Worm (Caenorhabditis elegans) whole organism, L3 larva: ENCODE data around the gene F53F4.18.

Experiments used
- R02D3.7 ChIP-seq: fragments of 150-350 bp; optimal IDR thresholded peaks from 2 replicates; lab custom pipeline; 2014; ENCODE audit warnings: missing biosample characterization, missing genetic modification characterization
- ZK546.5 ChIP-seq: sonication (generic microtip); optimal IDR thresholded peaks from 2 replicates; lab custom pipeline; 2017; ENCODE audit warnings: missing biosample characterization, missing genetic modification characterization
- aly-2 ChIP-seq: fragments of 150-350 bp; optimal IDR thresholded peaks from 2 replicates; lab custom pipeline; 2014; ENCODE audit warnings: missing biosample characterization, missing genetic modification characterization
- ama-1 ChIP-seq: fragments of 150-350 bp; optimal IDR thresholded peaks from 2 replicates; lab custom pipeline; 2018
- ceh-16 ChIP-seq: sonication (generic microtip); optimal IDR thresholded peaks from 2 replicates; lab custom pipeline; 2017; ENCODE audit warnings: missing biosample characterization, missing genetic modification characterization
- ceh-28 ChIP-seq: fragments of 150-350 bp; optimal IDR thresholded peaks from 2 replicates; lab custom pipeline; 2014; ENCODE audit warnings: missing biosample characterization, missing genetic modification reagents, missing genetic modification characterization
- ceh-82 ChIP-seq: fragments of 150-350 bp; optimal IDR thresholded peaks from 2 replicates; lab custom pipeline; 2014; ENCODE audit warnings: missing biosample characterization, missing genetic modification characterization
- ceh-9 ChIP-seq: sonication (generic microtip); optimal IDR thresholded peaks from 2 replicates; lab custom pipeline; 2018; ENCODE audit warnings: missing biosample characterization, missing genetic modification characterization
- daf-12 ChIP-seq: fragments of 150-350 bp; optimal IDR thresholded peaks from 2 replicates; lab custom pipeline; 2014; ENCODE audit warnings: missing biosample characterization, missing genetic modification reagents, missing genetic modification characterization
- egl-27 ChIP-seq: sonication (generic microtip); optimal IDR thresholded peaks from 4 replicates; lab custom pipeline; 2017; ENCODE audit warnings: missing biosample characterization, missing genetic modification reagents, missing genetic modification characterization
- egl-5 ChIP-seq: fragments of 150-350 bp; optimal IDR thresholded peaks from 2 replicates; lab custom pipeline; 2017; ENCODE audit warnings: missing biosample characterization, missing genetic modification reagents, missing genetic modification characterization, inconsistent platforms
- elt-1 ChIP-seq: fragments of 150-350 bp; optimal IDR thresholded peaks from 2 replicates; lab custom pipeline; 2014; ENCODE audit warnings: missing biosample characterization, missing genetic modification characterization
- elt-2 ChIP-seq: sonication (generic microtip); optimal IDR thresholded peaks from 2 replicates; lab custom pipeline; 2016; ENCODE audit warnings: missing genetic modification reagents, mild to moderate bottlenecking, missing genetic modification characterization, missing compliant biosample characterization
- fkh-10 ChIP-seq: sonication (generic microtip); optimal IDR thresholded peaks from 2 replicates; lab custom pipeline; 2017; ENCODE audit warnings: missing biosample characterization, missing genetic modification reagents, missing genetic modification characterization
- fkh-2 ChIP-seq: fragments of 150-350 bp; optimal IDR thresholded peaks from 2 replicates; lab custom pipeline; 2014; ENCODE audit warnings: missing biosample characterization, missing genetic modification reagents, missing genetic modification characterization
- hmg-11 ChIP-seq: sonication (generic microtip); optimal IDR thresholded peaks from 2 replicates; lab custom pipeline; 2016; ENCODE audit warnings: missing genetic modification characterization, missing compliant biosample characterization
- jun-1 ChIP-seq: fragments of 150-350 bp; optimal IDR thresholded peaks from 2 replicates; lab custom pipeline; 2014; ENCODE audit warnings: missing biosample characterization, missing genetic modification reagents, missing genetic modification characterization
- lin-15B ChIP-seq: fragments of 150-350 bp; optimal IDR thresholded peaks from 2 replicates; lab custom pipeline; 2014; ENCODE audit warnings: missing biosample characterization, missing genetic modification characterization
- lsy-12 ChIP-seq: sonication (generic microtip); optimal IDR thresholded peaks from 2 replicates; lab custom pipeline; 2016; ENCODE audit warnings: mild to moderate bottlenecking, missing genetic modification characterization, missing compliant biosample characterization
- mdl-1 ChIP-seq: fragments of 150-350 bp; optimal IDR thresholded peaks from 2 replicates; lab custom pipeline; 2014; ENCODE audit warnings: missing biosample characterization, missing genetic modification characterization
- nfya-1 ChIP-seq: sonication (generic microtip); optimal IDR thresholded peaks from 2 replicates; lab custom pipeline; 2017; ENCODE audit warnings: missing genetic modification characterization, mild to moderate bottlenecking, missing compliant biosample characterization, antibody characterized with exemption, moderate library complexity; ENCODE audit not compliant: insufficient read depth
- nhr-12 ChIP-seq: fragments of 150-350 bp; optimal IDR thresholded peaks from 2 replicates; lab custom pipeline; 2014; ENCODE audit warnings: missing biosample characterization, missing genetic modification characterization
- nhr-23 ChIP-seq: fragments of 150-350 bp; optimal IDR thresholded peaks from 2 replicates; lab custom pipeline; 2014; ENCODE audit warnings: missing biosample characterization, missing genetic modification reagents, missing genetic modification characterization
- nhr-237 ChIP-seq: fragments of 150-350 bp; optimal IDR thresholded peaks from 2 replicates; lab custom pipeline; 2014; ENCODE audit warnings: missing biosample characterization, missing genetic modification characterization
- nhr-25 ChIP-seq: sonication (generic microtip); optimal IDR thresholded peaks from 2 replicates; lab custom pipeline; 2017; ENCODE audit warnings: missing biosample characterization, missing genetic modification characterization
- nhr-28 ChIP-seq: fragments of 150-350 bp; optimal IDR thresholded peaks from 2 replicates; lab custom pipeline; 2014; ENCODE audit warnings: missing biosample characterization, missing genetic modification characterization
- nhr-67 ChIP-seq: fragments of 150-350 bp; optimal IDR thresholded peaks from 2 replicates; lab custom pipeline; 2014; ENCODE audit warnings: missing biosample characterization, missing genetic modification characterization
- nhr-76 ChIP-seq: fragments of 150-350 bp; sonication (generic microtip); optimal IDR thresholded peaks from 5 replicates; lab custom pipeline; 2014; ENCODE audit warnings: missing biosample characterization, missing genetic modification characterization
- nhr-77 ChIP-seq: fragments of 150-350 bp; optimal IDR thresholded peaks from 2 replicates; lab custom pipeline; 2014; ENCODE audit warnings: missing biosample characterization, missing genetic modification characterization
- pha-4 ChIP-seq: fragments of 150-350 bp; optimal IDR thresholded peaks from 2 replicates; lab custom pipeline; 2014; ENCODE audit warnings: missing biosample characterization, missing genetic modification reagents, missing genetic modification characterization
- pqm-1 ChIP-seq: fragments of 150-350 bp; optimal IDR thresholded peaks from 2 replicates; lab custom pipeline; 2017; ENCODE audit warnings: missing biosample characterization, missing genetic modification characterization, inconsistent platforms
- skn-1 ChIP-seq: fragments of 150-350 bp; optimal IDR thresholded peaks from 2 replicates; lab custom pipeline; 2014; ENCODE audit warnings: missing biosample characterization, missing genetic modification characterization
- snpc-4 ChIP-seq: fragments of 150-350 bp; optimal IDR thresholded peaks from 2 replicates; lab custom pipeline; 2014; ENCODE audit warnings: missing biosample characterization, missing genetic modification characterization
- unc-62 ChIP-seq: fragments of 150-350 bp; sonication (generic microtip); optimal IDR thresholded peaks from 4 replicates; lab custom pipeline; 2014; ENCODE audit warnings: missing biosample characterization, missing genetic modification reagents, missing genetic modification characterization
- zag-1 ChIP-seq: fragments of 150-350 bp; optimal IDR thresholded peaks from 2 replicates; lab custom pipeline; 2014; ENCODE audit warnings: missing biosample characterization, missing genetic modification characterization
- ztf-4 ChIP-seq: fragments of 150-350 bp; optimal IDR thresholded peaks from 2 replicates; lab custom pipeline; 2014; ENCODE audit warnings: missing biosample characterization, missing genetic modification characterization

Gene F53F4.18

DNA sequence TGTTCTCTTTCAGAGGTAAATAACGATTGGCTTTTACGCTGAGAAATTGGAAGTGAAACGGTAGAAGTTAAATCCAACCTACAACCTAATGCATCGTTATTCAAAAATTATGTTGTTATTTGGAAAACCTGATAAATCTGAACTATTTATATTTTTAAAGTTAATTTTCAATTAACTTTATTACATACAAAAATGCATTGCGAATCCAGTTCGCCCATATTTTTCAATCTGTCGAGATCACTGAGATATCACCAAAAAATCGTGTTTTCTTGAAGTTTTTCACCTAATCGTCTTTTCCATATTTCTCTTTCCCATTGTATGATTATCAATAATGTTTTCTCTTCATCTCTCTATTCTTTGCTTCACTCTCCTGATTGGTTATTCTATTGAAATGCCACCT lies 30.8 kb downstream of the F53F4.18 start, which contains the start of gene F53F4.15:
Gene F53F4.15 (plus strand): TSS at position 301 of the 400 bp plus-strand sequence.
- no peak for TF ChIP-seq nhr-28
- no peak for TF ChIP-seq nhr-77 (tag; lab: Kevin White, UChicago)
- TF ChIP-seq elt-2: no peak
- no peak for TF ChIP-seq pqm-1 (tag; lab: Kevin White, UChicago)
- no peak for TF ChIP-seq fkh-10
- TF ChIP-seq nhr-237 (tag; lab: Kevin White, UChicago): no peak
- no peak for TF ChIP-seq egl-5 (tag; lab: Kevin White, UChicago)
- TF ChIP-seq fkh-2 (tag; lab: Kevin White, UChicago): no peak
- TF ChIP-seq aly-2: no peak
- TF ChIP-seq ceh-9 (tag; lab: Kevin White, UChicago): no peak
- no peak for TF ChIP-seq lsy-12 (tag; lab: Kevin White, UChicago)
- no peak for TF ChIP-seq pha-4
- no peak for TF ChIP-seq ama-1 (lab: Kevin White, UChicago)
- TF ChIP-seq skn-1 (tag; lab: Kevin White, UChicago): no peak
- no peak for TF ChIP-seq daf-12

DNA sequence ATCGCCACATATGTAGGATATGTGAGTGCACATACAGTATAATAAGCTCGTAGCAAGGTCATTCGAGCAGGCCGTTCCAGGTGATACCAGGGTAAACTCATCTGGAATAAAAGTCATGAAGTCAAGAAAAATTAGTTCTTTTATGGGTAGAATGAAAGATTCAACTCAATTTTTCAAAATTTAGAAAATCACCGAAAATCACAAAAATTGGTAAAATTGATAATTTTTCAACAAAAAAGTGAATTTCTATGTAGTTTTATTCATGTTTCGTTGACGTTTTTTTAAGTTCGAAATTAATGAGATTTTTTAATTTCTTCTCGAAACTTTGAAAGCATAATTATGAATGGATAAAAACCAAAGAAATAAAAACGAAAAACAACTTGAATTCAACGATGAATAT lies 31.8 kb downstream of the F53F4.18 start, which contains the start of gene F53F4.16:
Gene F53F4.16 (minus strand): TSS at position 101 of the 400 bp plus-strand sequence.
- TF ChIP-seq egl-27 (tag; lab: Kevin White, UChicago) (no peak), ztf-4 (tag; lab: Kevin White, UChicago) (no peak), fkh-10 (no peak), skn-1 (tag; lab: Kevin White, UChicago) (no peak), nhr-23 (no peak), ceh-16 (tag; lab: Kevin White, UChicago) (no peak), elt-1 (tag; lab: Kevin White, UChicago) (no peak), nhr-28 (no peak), nfya-1 (tag; lab: Kevin White, UChicago) (no peak), zag-1 (tag; lab: Kevin White, UChicago) (no peak), unc-62 (no peak), aly-2 (no peak), nhr-77 (tag; lab: Kevin White, UChicago) (no peak), ceh-28 (tag; lab: Kevin White, UChicago) (no peak), mdl-1 (tag; lab: Kevin White, UChicago) (no peak), elt-2 (no peak), nhr-67 (tag; lab: Kevin White, UChicago) (no peak)
- TF ChIP-seq, all 47 proteins: peak for 0

DNA sequence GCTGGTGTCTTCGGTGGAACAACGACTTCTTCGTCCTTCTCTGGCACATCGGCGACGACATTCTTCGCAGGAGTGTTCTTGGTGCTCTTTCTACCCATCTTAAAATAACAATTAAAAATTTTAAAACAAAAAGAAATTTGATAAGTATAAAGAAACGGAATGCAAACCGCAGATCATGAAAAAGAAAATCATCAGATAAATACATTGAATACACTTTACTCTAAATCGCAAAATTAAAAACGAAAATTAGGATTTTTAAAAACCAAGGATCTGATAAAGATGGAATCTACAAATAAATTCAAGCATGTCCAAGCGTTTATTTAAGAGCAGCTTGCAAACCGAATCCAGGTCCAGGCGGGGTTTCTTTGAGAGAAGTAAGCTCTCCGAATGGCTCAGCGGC lies 34.5 kb downstream of the F53F4.18 start, which contains the start of gene F53F4.11:
Gene F53F4.11 (minus strand): TSS at position 101 of the 400 bp plus-strand sequence.
- TF ChIP-seq ZK546.5 (no peak), nhr-76 (no peak), jun-1 (no peak), nhr-28 (no peak), zag-1 (tag; lab: Kevin White, UChicago) (no peak), nhr-77 (tag; lab: Kevin White, UChicago) (no peak), pqm-1 (tag; lab: Kevin White, UChicago) (no peak), aly-2 (no peak), nhr-12 (tag; lab: Kevin White, UChicago) (no peak), ceh-82 (no peak)

DNA sequence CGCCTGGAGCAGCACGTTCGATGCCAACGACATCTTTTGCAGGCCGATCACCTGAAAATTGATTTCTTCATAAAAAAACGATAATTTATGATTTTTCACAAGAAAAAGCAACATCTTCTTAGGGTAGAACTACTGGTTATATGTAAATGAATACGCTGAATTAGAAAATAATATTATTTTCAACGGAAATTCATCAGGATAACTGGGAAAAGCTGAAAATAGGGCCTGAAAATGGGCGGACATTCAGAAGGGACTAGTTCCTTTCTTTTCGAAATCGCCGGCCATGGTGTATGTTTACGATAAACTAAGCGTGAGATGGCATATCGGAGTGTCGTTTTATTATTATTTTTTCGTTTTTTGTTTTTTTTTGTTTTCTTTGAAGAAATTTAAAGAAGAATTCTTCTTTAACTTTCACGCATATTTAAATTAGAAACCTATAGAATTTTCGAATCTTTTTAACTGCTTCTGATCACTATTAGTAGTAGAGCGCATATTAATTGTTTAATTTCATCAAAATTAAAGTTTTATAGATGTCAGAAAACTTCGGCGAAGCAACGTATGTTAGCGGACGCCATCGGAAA lies 35.7 kb downstream of the F53F4.18 start, which contains the start of the genes nduv-2 and F53F4.12:
Gene nduv-2 (minus strand): TSS at position 51 of the 581 bp plus-strand sequence.
Gene F53F4.12 (plus strand): TSS at position 531 of the 581 bp plus-strand sequence.
- no peak for TF ChIP-seq unc-62
- TF ChIP-seq nhr-25: peak; percentile 10
- no peak for TF ChIP-seq ceh-82
- no peak for TF ChIP-seq ZK546.5
- TF ChIP-seq pqm-1 (tag; lab: Kevin White, UChicago): peak; percentile 1
- peak; percentile 64 for TF ChIP-seq hmg-11 (tag; lab: Kevin White, UChicago)
- peak; percentile 86 for TF ChIP-seq R02D3.7 (tag; lab: Kevin White, UChicago)
- TF ChIP-seq lin-15B (tag; lab: Kevin White, UChicago): peak; percentile 89
- peak; percentile 13 for TF ChIP-seq snpc-4 (tag; lab: Kevin White, UChicago)
- TF ChIP-seq, all 47 proteins: peak for 6
